Fruit fly (Drosophila melanogaster): ENCODE measurements around the gene Blos3.

Blos3 gene

dm6 chr3L:18870027-18870426 is at the start of gene Blos3 (continued):
- TF ChIP-seq Max (GFP tag; optimal IDR thresholded peaks at IDR 0.05) = no peak
- peak; percentile 2 for TF ChIP-seq slp2 (GFP tag; optimal IDR thresholded peaks at IDR 0.05)
- no peak for TF ChIP-seq CG17186 (GFP tag; optimal IDR thresholded peaks at IDR 0.05)
- TF ChIP-seq onecut (GFP tag; IDR thresholded peaks at IDR 0.05) = no peak
- peak; percentile 4; the same call in 1 of the 2 replicates for TF ChIP-seq CG14667 (GFP tag; IDR thresholded peaks at IDR 0.05)
- peak; percentile 52 for TF ChIP-seq CG9817 (tag; optimal IDR thresholded peaks at IDR 0.05)
- TF ChIP-seq CG6765 (GFP tag; optimal IDR thresholded peaks at IDR 0.05) = no peak
- TF ChIP-seq Spps (tag; optimal IDR thresholded peaks at IDR 0.05) = no peak
- TF ChIP-seq CG11398 (GFP tag; optimal IDR thresholded peaks at IDR 0.05) = no peak
- no peak for TF ChIP-seq CG4730 (GFP tag; IDR thresholded peaks at IDR 0.05)
- peak; percentile 15 for TF ChIP-seq Dad (GFP tag; optimal IDR thresholded peaks at IDR 0.05)
- TF ChIP-seq Doc3 (GFP tag; IDR thresholded peaks at IDR 0.05; ENCODE audit: partially characterized antibody) = no peak
- TF ChIP-seq Camta (GFP tag; optimal IDR thresholded peaks at IDR 0.05) = peak; percentile 37
- peak; percentile 62 for TF ChIP-seq maf-S (GFP tag; optimal IDR thresholded peaks at IDR 0.05)
- TF ChIP-seq dan (GFP tag; IDR thresholded peaks at IDR 0.05) = no peak
- peak; percentile 39 for TF ChIP-seq her (GFP tag; optimal IDR thresholded peaks at IDR 0.05)
- TF ChIP-seq CG8944 (GFP tag; optimal IDR thresholded peaks at IDR 0.05) = peak; percentile 29
- TF ChIP-seq pita (GFP tag; optimal IDR thresholded peaks at IDR 0.05) = no peak
- TF ChIP-seq CG10959 (GFP tag; IDR thresholded peaks at IDR 0.05) = no peak
- peak; percentile 54 for TF ChIP-seq CoRest (tag; optimal IDR thresholded peaks at IDR 0.05)
- TF ChIP-seq Gug (GFP tag; IDR thresholded peaks at IDR 0.05) = peak; percentile 38; the same call in 2 of the 4 replicates
- peak; percentile 52; the same call in 1 of the 2 replicates for TF ChIP-seq Rfx (GFP tag; IDR thresholded peaks at IDR 0.05)
- no peak for TF ChIP-seq sqz (GFP tag; optimal IDR thresholded peaks at IDR 0.05)
- TF ChIP-seq CG11723 (GFP tag; optimal IDR thresholded peaks at IDR 0.05) = peak; percentile 20
- peak; percentile 25; the same call in 1 of the 3 replicates for TF ChIP-seq CG34422 (GFP tag; IDR thresholded peaks at IDR 0.05)
- no peak for TF ChIP-seq Lim3 (GFP tag; IDR thresholded peaks at IDR 0.05)
- peak; percentile 10 for TF ChIP-seq CTCF (GFP tag; optimal IDR thresholded peaks at IDR 0.05)
- TF ChIP-seq CG32772 (GFP tag; IDR thresholded peaks at IDR 0.05) = no peak
- TF ChIP-seq sens (GFP tag) = peak; percentile 92
- no peak for TF ChIP-seq mirr (GFP tag; optimal IDR thresholded peaks at IDR 0.05)
- TF ChIP-seq br (optimal IDR thresholded peaks at IDR 0.05) = no peak
- no peak for TF ChIP-seq B-H1 (GFP tag; IDR thresholded peaks at IDR 0.05)
- TF ChIP-seq Hr51 (GFP tag; optimal IDR thresholded peaks at IDR 0.05) = peak in 1 of 2 experiments; percentile 9
- TF ChIP-seq amos (GFP tag; IDR thresholded peaks at IDR 0.05; ENCODE audit: partially characterized antibody) = no peak
- TF ChIP-seq CG31441 (GFP tag; IDR thresholded peaks at IDR 0.05) = no peak
- no peak for TF ChIP-seq H2.0 (GFP tag; IDR thresholded peaks at IDR 0.05)
- peak; percentile 29 for TF ChIP-seq Sry-δ (GFP tag; optimal IDR thresholded peaks at IDR 0.05)
- TF ChIP-seq Chrac-16 (GFP tag; optimal IDR thresholded peaks at IDR 0.05) = peak; percentile 49
- peak; percentile 1 for TF ChIP-seq nerfin-1 (tag; optimal IDR thresholded peaks at IDR 0.05)
- no peak for TF ChIP-seq dm (GFP tag; optimal IDR thresholded peaks at IDR 0.05)
- peak; percentile 23 for TF ChIP-seq caup (GFP tag; optimal IDR thresholded peaks at IDR 0.05; ENCODE audit: severe bottlenecking)
- peak; percentile 39 for TF ChIP-seq Ssrp (tag; optimal IDR thresholded peaks at IDR 0.05)
- no peak for TF ChIP-seq Poxn (GFP tag; IDR thresholded peaks at IDR 0.05)
- TF ChIP-seq CG11093 (GFP tag; IDR thresholded peaks at IDR 0.05) = no peak
- no peak for TF ChIP-seq CG34224 (GFP tag; IDR thresholded peaks at IDR 0.05; ENCODE audit: partially characterized antibody)
- TF ChIP-seq Meics (GFP tag; optimal IDR thresholded peaks at IDR 0.05) = peak; percentile 60
- TF ChIP-seq CG9876 (GFP tag; optimal IDR thresholded peaks at IDR 0.05) = no peak
- TF ChIP-seq CG12299 (tag; optimal IDR thresholded peaks at IDR 0.05) = no peak
- TF ChIP-seq ro (GFP tag; IDR thresholded peaks at IDR 0.05) = no peak
- TF ChIP-seq Dip2 (GFP tag; IDR thresholded peaks at IDR 0.05) = no peak
- TF ChIP-seq pum (GFP tag; optimal IDR thresholded peaks at IDR 0.05) = peak; percentile 60
- no peak for TF ChIP-seq fd3F (GFP tag; optimal IDR thresholded peaks at IDR 0.05)
- TF ChIP-seq gsb (GFP tag; IDR thresholded peaks at IDR 0.05) = no peak
